Worm (Caenorhabditis elegans) whole organism, young adult: ENCODE results near the gene M106.8.
A peak's percentile ranks its signal among the peaks of the same experiment; 100 is the strongest.

Experiments used
- B0035.1 ChIP-seq: sonication (generic microtip); optimal IDR thresholded peaks from 2 replicates; lab custom pipeline; 2016; ENCODE audit warnings: missing genetic modification characterization, mild to moderate bottlenecking, missing compliant biosample characterization, missing genotype, missing genetic modification reagents
- B0261.1 ChIP-seq: sonication (generic microtip); optimal IDR thresholded peaks from 2 replicates; lab custom pipeline; 2016; ENCODE audit warnings: mild to moderate bottlenecking, missing genetic modification characterization, moderate library complexity, missing compliant biosample characterization
- C17E4.6 ChIP-seq: fragments of 200-800 bp; sonication (Bioruptor generic); IDR thresholded peaks from 2 replicates; pipeline ENCODE4 v1.3.6; 2022; ENCODE audit warnings: missing genetic modification reagents, missing genetic modification characterization, missing compliant biosample characterization
- D2030.7 ChIP-seq: fragments of 200-800 bp; sonication (Bioruptor generic); IDR thresholded peaks from 2 replicates; pipeline ENCODE4 v1.3.6; 2022; ENCODE audit warnings: missing genetic modification reagents, missing genetic modification characterization, missing compliant biosample characterization
- F10E7.11 ChIP-seq: sonication (generic microtip); optimal IDR thresholded peaks from 2 replicates; lab custom pipeline; 2017; ENCODE audit warnings: mild to moderate bottlenecking, missing genetic modification characterization, moderate library complexity, missing compliant biosample characterization
- F33H1.4 ChIP-seq: fragments of 200-800 bp; sonication (Bioruptor generic); IDR thresholded peaks from 2 replicates; pipeline ENCODE4 v1.3.6; 2022; ENCODE audit warnings: missing genetic modification reagents, missing genetic modification characterization, missing compliant biosample characterization
- F49E8.2 ChIP-seq: sonication (generic microtip); optimal IDR thresholded peaks from 3 replicates; lab custom pipeline; 2017; ENCODE audit warnings: missing genetic modification characterization, mild to moderate bottlenecking, missing compliant biosample characterization, antibody characterized with exemption, moderate library complexity; ENCODE audit not compliant: insufficient read depth
- T26A5.8 ChIP-seq: sonication (generic microtip); optimal IDR thresholded peaks from 2 replicates; lab custom pipeline; 2016; ENCODE audit warnings: missing genetic modification characterization, missing compliant biosample characterization
- Y56A3A.18 ChIP-seq: fragments of 200-800 bp; sonication (Bioruptor generic); IDR thresholded peaks from 2 replicates; pipeline ENCODE4 v1.3.6; 2022; ENCODE audit warnings: missing genetic modification reagents, missing genetic modification characterization, missing compliant biosample characterization
- Y95B8A.8 ChIP-seq: fragments of 200-800 bp; sonication (Bioruptor generic); IDR thresholded peaks from 2 replicates; pipeline ENCODE4 v1.3.6; 2022; ENCODE audit warnings: missing genetic modification reagents, missing genetic modification characterization, missing compliant biosample characterization
- ZK185.1 ChIP-seq: sonication (generic microtip); optimal IDR thresholded peaks from 2 replicates; lab custom pipeline; 2016; ENCODE audit warnings: mild to moderate bottlenecking, missing genetic modification characterization, missing compliant biosample characterization; ENCODE audit not compliant: poor library complexity, severe bottlenecking
- aptf-2 ChIP-seq: fragments of 200-800 bp; sonication (Bioruptor generic); conservative IDR thresholded peaks from 2 replicates; pipeline ENCODE4 v1.3.6; 2022; ENCODE audit warnings: missing genetic modification reagents, missing genetic modification characterization, missing compliant biosample characterization
- atf-7 ChIP-seq: sonication (generic microtip); optimal IDR thresholded peaks from 2 replicates; lab custom pipeline; 2017; ENCODE audit warnings: mild to moderate bottlenecking, missing genetic modification characterization, missing compliant biosample characterization
- attf-5 ChIP-seq: fragments of 200-800 bp; sonication (Bioruptor generic); optimal IDR thresholded peaks from 2 replicates; lab custom pipeline; 2018; ENCODE audit warnings: mild to moderate bottlenecking, missing genetic modification characterization, missing compliant biosample characterization
- bed-2 ChIP-seq: fragments of 200-800 bp; sonication (Bioruptor generic); IDR thresholded peaks from 2 replicates; pipeline ENCODE4 v1.3.6; 2022; ENCODE audit warnings: missing genetic modification reagents, missing genetic modification characterization, missing compliant biosample characterization
- ccch-3 ChIP-seq: fragments of 200-800 bp; sonication (Bioruptor generic); optimal IDR thresholded peaks from 2 replicates; lab custom pipeline; 2018; ENCODE audit warnings: mild to moderate bottlenecking, missing genetic modification characterization, missing compliant biosample characterization
- ceh-27 ChIP-seq: fragments of 200-800 bp; sonication (Bioruptor generic); optimal IDR thresholded peaks from 2 replicates; lab custom pipeline; 2018; ENCODE audit warnings: mild to moderate bottlenecking, missing genetic modification characterization, moderate library complexity, missing compliant biosample characterization
- ceh-58 ChIP-seq: fragments of 200-800 bp; sonication (Bioruptor generic); IDR thresholded peaks from 2 replicates; pipeline ENCODE4 v1.3.6; 2022; ENCODE audit warnings: missing genetic modification characterization, missing compliant biosample characterization
- die-1 ChIP-seq: sonication (generic microtip); optimal IDR thresholded peaks from 2 replicates; lab custom pipeline; 2016; ENCODE audit warnings: missing genotype, mild to moderate bottlenecking, missing genetic modification characterization, missing compliant biosample characterization
- dox-1 ChIP-seq: fragments of 200-800 bp; sonication (Bioruptor generic); IDR thresholded peaks from 2 replicates; pipeline ENCODE4 v1.3.6; 2022; ENCODE audit warnings: missing genetic modification reagents, missing genetic modification characterization, missing compliant biosample characterization
- dpl-1 ChIP-seq: fragments of 150-350 bp; optimal IDR thresholded peaks from 2 replicates; lab custom pipeline; 2014; ENCODE audit warnings: missing biosample characterization, missing genetic modification reagents, missing genetic modification characterization
- egl-44 ChIP-seq: fragments of 200-800 bp; sonication (Bioruptor generic); IDR thresholded peaks from 2 replicates; pipeline ENCODE4 v1.3.6; 2022; ENCODE audit warnings: missing genetic modification reagents, missing genetic modification characterization, missing compliant biosample characterization
- egrh-3 ChIP-seq: fragments of 200-800 bp; sonication (Bioruptor generic); IDR thresholded peaks from 2 replicates; pipeline ENCODE4 v1.3.6; 2022; ENCODE audit warnings: missing genetic modification reagents, missing genetic modification characterization, missing compliant biosample characterization
- ekl-4 ChIP-seq: fragments of 200-800 bp; sonication (Bioruptor generic); IDR thresholded peaks from 2 replicates; pipeline ENCODE4 v1.3.6; 2022; ENCODE audit warnings: missing genetic modification reagents, missing genetic modification characterization, missing compliant biosample characterization
- fkh-3 ChIP-seq: sonication (generic microtip); optimal IDR thresholded peaks from 2 replicates; lab custom pipeline; 2016; ENCODE audit warnings: mild to moderate bottlenecking, missing genetic modification characterization, missing compliant biosample characterization
- him-1 ChIP-seq: sonication (generic microtip); optimal IDR thresholded peaks from 2 replicates; lab custom pipeline; 2016; ENCODE audit warnings: missing genotype, missing genetic modification reagents, missing genetic modification characterization, missing compliant biosample characterization
- lin-54 ChIP-seq: fragments of 200-800 bp; sonication (Bioruptor generic); optimal IDR thresholded peaks from 2 replicates; lab custom pipeline; 2018; ENCODE audit warnings: mild to moderate bottlenecking, missing genetic modification characterization, missing compliant biosample characterization
- lir-1 ChIP-seq: fragments of 200-800 bp; sonication (Bioruptor generic); conservative IDR thresholded peaks from 2 replicates; pipeline ENCODE4 v1.3.6; 2022; ENCODE audit warnings: missing genetic modification reagents, missing genetic modification characterization, missing compliant biosample characterization
- lsl-1 ChIP-seq: fragments of 200-800 bp; sonication (Bioruptor generic); optimal IDR thresholded peaks from 2 replicates; lab custom pipeline; 2018; ENCODE audit warnings: mild to moderate bottlenecking, missing genetic modification characterization, moderate library complexity, missing compliant biosample characterization
- lsy-27 ChIP-seq: sonication (generic microtip); optimal IDR thresholded peaks from 2 replicates; lab custom pipeline; 2017; ENCODE audit warnings: missing genetic modification characterization, mild to moderate bottlenecking, missing compliant biosample characterization, antibody characterized with exemption, missing genotype, borderline replicate concordance; ENCODE audit not compliant: insufficient read depth
- madf-6 ChIP-seq: fragments of 200-800 bp; sonication (Bioruptor generic); IDR thresholded peaks from 2 replicates; pipeline ENCODE4 v1.3.6; 2022; ENCODE audit warnings: missing genetic modification reagents, missing genetic modification characterization, missing compliant biosample characterization
- mcd-1 ChIP-seq: fragments of 200-800 bp; sonication (Bioruptor generic); IDR thresholded peaks from 2 replicates; pipeline ENCODE4 v1.3.6; 2022; ENCODE audit warnings: missing genetic modification reagents, missing genetic modification characterization, missing compliant biosample characterization
- mxl-1 ChIP-seq: sonication (generic microtip); optimal IDR thresholded peaks from 2 replicates; lab custom pipeline; 2016; ENCODE audit warnings: missing genetic modification characterization, missing compliant biosample characterization
- nfya-2 ChIP-seq: fragments of 200-800 bp; sonication (Bioruptor generic); IDR thresholded peaks from 2 replicates; pipeline ENCODE4 v1.3.6; 2022; ENCODE audit warnings: missing genetic modification reagents, missing genetic modification characterization, missing compliant biosample characterization
- nhr-120 ChIP-seq: fragments of 200-800 bp; sonication (Bioruptor generic); IDR thresholded peaks from 2 replicates; pipeline ENCODE4 v1.3.6; 2022; ENCODE audit warnings: missing genetic modification characterization, missing compliant biosample characterization
- nhr-179 ChIP-seq: sonication (generic microtip); optimal IDR thresholded peaks from 2 replicates; lab custom pipeline; 2016; ENCODE audit warnings: mild to moderate bottlenecking, missing genetic modification characterization, missing compliant biosample characterization
- nhr-80 ChIP-seq: sonication (generic microtip); optimal IDR thresholded peaks from 2 replicates; lab custom pipeline; 2016; ENCODE audit warnings: missing genetic modification characterization, missing compliant biosample characterization
- rec-8 ChIP-seq, 2 experiments: sonication (generic microtip); optimal IDR thresholded peaks; 2 replicates each; lab custom pipeline; 2016; ENCODE audit warnings: mild to moderate bottlenecking in 2 of 2, missing genetic modification characterization in 2 of 2, missing genetic modification reagents in 2 of 2, missing genotype in 2 of 2, missing biosample characterization in 1 of 2, missing compliant biosample characterization in 1 of 2, moderate library complexity in 1 of 2
- repo-1 ChIP-seq: sonication (generic microtip); optimal IDR thresholded peaks from 2 replicates; lab custom pipeline; 2017; ENCODE audit warnings: mild to moderate bottlenecking, missing genetic modification characterization, missing compliant biosample characterization
- rpc-1 ChIP-seq, 2 experiments: fragments of 150-350 bp in 1 of 2; sonication (generic microtip) in 1 of 2; optimal IDR thresholded peaks; 2 replicates each; lab custom pipeline; 2014 to 2018; ENCODE audit warnings: missing biosample characterization in 1 of 2, missing genetic modification characterization in 1 of 2, missing genetic modification reagents in 1 of 2, missing genotype in 1 of 2
- snpc-1.1 ChIP-seq: sonication (generic microtip); optimal IDR thresholded peaks from 2 replicates; lab custom pipeline; 2017; ENCODE audit warnings: missing genetic modification characterization, mild to moderate bottlenecking, missing compliant biosample characterization, antibody characterized with exemption, moderate library complexity, missing genotype, missing genetic modification reagents; ENCODE audit not compliant: insufficient read depth
- snpc-1.3 ChIP-seq: sonication (generic microtip); optimal IDR thresholded peaks from 2 replicates; lab custom pipeline; 2017; ENCODE audit warnings: missing genetic modification characterization, mild to moderate bottlenecking, missing compliant biosample characterization, antibody characterized with exemption, moderate library complexity, missing genotype, missing genetic modification reagents; ENCODE audit not compliant: insufficient read depth
- sptf-2 ChIP-seq: fragments of 200-800 bp; sonication (Bioruptor generic); optimal IDR thresholded peaks from 2 replicates; lab custom pipeline; 2018; ENCODE audit warnings: mild to moderate bottlenecking, missing genetic modification characterization, missing compliant biosample characterization
- xnd-1 ChIP-seq: sonication (generic microtip); optimal IDR thresholded peaks from 2 replicates; lab custom pipeline; 2016; ENCODE audit warnings: missing genotype, missing genetic modification reagents, missing genetic modification characterization, missing compliant biosample characterization
- ztf-18 ChIP-seq: sonication (generic microtip); optimal IDR thresholded peaks from 2 replicates; lab custom pipeline; 2016; ENCODE audit warnings: missing genotype, mild to moderate bottlenecking, missing genetic modification characterization, missing compliant biosample characterization
- ztf-22 ChIP-seq: fragments of 200-800 bp; sonication (Bioruptor generic); optimal IDR thresholded peaks from 2 replicates; lab custom pipeline; 2018; ENCODE audit warnings: mild to moderate bottlenecking, missing genetic modification characterization, moderate library complexity, missing compliant biosample characterization
- ztf-25 ChIP-seq: fragments of 200-800 bp; sonication (Bioruptor generic); IDR thresholded peaks from 2 replicates; pipeline ENCODE4 v1.3.6; 2022; ENCODE audit warnings: missing genetic modification reagents, missing genetic modification characterization, missing compliant biosample characterization
- ztf-28 ChIP-seq: fragments of 200-800 bp; sonication (Bioruptor generic); IDR thresholded peaks from 2 replicates; pipeline ENCODE4 v1.3.6; 2022; ENCODE audit warnings: missing genetic modification reagents, missing genetic modification characterization, missing compliant biosample characterization

M106.8 gene

DNA sequence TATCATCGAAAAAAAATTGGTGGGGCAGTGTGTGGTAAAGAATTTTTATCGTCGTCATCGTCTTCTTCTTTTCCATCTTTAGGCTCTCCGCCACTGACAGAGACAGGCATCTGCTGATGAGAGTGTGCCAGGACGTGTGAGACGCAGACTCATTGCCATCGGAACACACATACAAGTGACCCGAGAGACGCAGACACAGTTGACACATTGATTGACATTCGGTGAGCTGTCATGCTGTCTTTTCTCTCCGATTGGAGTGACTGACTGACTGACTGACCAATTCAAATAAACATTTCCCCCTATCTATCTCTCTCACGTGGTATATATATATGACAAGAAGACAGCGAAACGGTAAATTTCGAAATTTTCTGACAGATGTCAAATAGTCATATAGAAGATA is 7.7 kb upstream of the M106.8 start (continued):
- TF ChIP-seq die-1 (tag; lab: Kevin White, UChicago) = peak; percentile 46
- TF ChIP-seq Y56A3A.18 = peak; percentile 53; the same call in 1 of the 2 replicates
- TF ChIP-seq bed-2 (GFP tag; lab: Robert Waterston, UW) = no peak
- no peak for TF ChIP-seq B0261.1 (tag; lab: Kevin White, UChicago)
- no peak for TF ChIP-seq lsy-27
- TF ChIP-seq ceh-27 (GFP tag; lab: Kevin White, UChicago) = peak; percentile 57
- peak; percentile 72 for TF ChIP-seq repo-1
- peak; percentile 97 for TF ChIP-seq nhr-80
- no peak for TF ChIP-seq nhr-179
- no peak for TF ChIP-seq snpc-1.3
- no peak for TF ChIP-seq nhr-120
- no peak for TF ChIP-seq xnd-1 (tag; lab: Kevin White, UChicago)
- no peak for TF ChIP-seq ztf-25 (GFP tag; lab: Robert Waterston, UW)
- TF ChIP-seq B0035.1 (tag; lab: Kevin White, UChicago) = no peak
- TF ChIP-seq dox-1 = peak; percentile 92
- TF ChIP-seq ekl-4 (GFP tag; lab: Robert Waterston, UW) = no peak
- peak; percentile 59 for TF ChIP-seq lir-1 (GFP tag; lab: Robert Waterston, UW)
- peak; percentile 4 for TF ChIP-seq ztf-18 (tag; lab: Kevin White, UChicago)
- TF ChIP-seq lsl-1 = no peak
- no peak for TF ChIP-seq egrh-3 (GFP tag; lab: Robert Waterston, UW)
- TF ChIP-seq nfya-2 = no peak
- no peak for TF ChIP-seq ccch-3 (GFP tag; lab: Kevin White, UChicago)
- TF ChIP-seq rpc-1 (optimal IDR thresholded peaks at IDR 0.05; lab: Kevin White, UChicago) = no peak
- TF ChIP-seq rpc-1 (tag; optimal IDR thresholded peaks at IDR 0.05; lab: Kevin White, UChicago) = no peak
- TF ChIP-seq mcd-1 (GFP tag; lab: Robert Waterston, UW) = peak; percentile 68
- TF ChIP-seq mxl-1 (tag; lab: Kevin White, UChicago) = no peak
- no peak for TF ChIP-seq snpc-1.1 (tag; lab: Kevin White, UChicago)
- TF ChIP-seq D2030.7 (GFP tag; lab: Robert Waterston, UW) = no peak
- TF ChIP-seq ztf-22 (GFP tag; lab: Kevin White, UChicago) = peak; percentile 91
- TF ChIP-seq sptf-2 (GFP tag; lab: Kevin White, UChicago) = no peak
- peak; percentile 74 for TF ChIP-seq egl-44
- TF ChIP-seq atf-7 (tag; lab: Kevin White, UChicago) = peak; percentile 87
- TF ChIP-seq madf-6 = 0 out of 2 replicates have a peak, but pooled peaks have one; percentile 7
- TF ChIP-seq him-1 (tag; lab: Kevin White, UChicago) = no peak
- no peak for TF ChIP-seq Y95B8A.8 (GFP tag; lab: Robert Waterston, UW)
- no peak for TF ChIP-seq ceh-58 (GFP tag; lab: Robert Waterston, UW)
- peak; percentile 73 for TF ChIP-seq lin-54
- no peak for TF ChIP-seq dpl-1 (GFP tag; lab: Kevin White, UChicago)
- TF ChIP-seq T26A5.8 = no peak
- no peak for TF ChIP-seq fkh-3
- no peak for TF ChIP-seq rec-8 (tag; optimal IDR thresholded peaks at IDR 0.05; lab: Kevin White, UChicago)
- no peak for TF ChIP-seq F49E8.2 (tag; lab: Kevin White, UChicago)
- peak; percentile 14; the same call in 1 of the 2 replicates for TF ChIP-seq F33H1.4 (GFP tag; lab: Robert Waterston, UW)
- no peak for TF ChIP-seq aptf-2 (GFP tag; lab: Robert Waterston, UW)
- TF ChIP-seq attf-5 (GFP tag; lab: Kevin White, UChicago) = peak; percentile 93
- no peak for TF ChIP-seq ZK185.1
- TF ChIP-seq F10E7.11 (tag; lab: Kevin White, UChicago) = no peak
- no peak for TF ChIP-seq ztf-28 (GFP tag; lab: Robert Waterston, UW)
- TF ChIP-seq C17E4.6 = no peak
